Worm (Caenorhabditis elegans): ENCODE results near the gene try-8.

try-8 gene

ce11 chrV:7465509-7465908 is 11.4 kb upstream of the try-8 start, which contains the start of gene F25E5.1 (continued):
- peak; percentile 65 for TF ChIP-seq ceh-27 (GFP tag; optimal IDR thresholded peaks at IDR 0.05)
- TF ChIP-seq ztf-18 (tag; optimal IDR thresholded peaks at IDR 0.05) = peak; percentile 49
- peak; percentile 46 for TF ChIP-seq madf-8 (GFP tag; conservative IDR thresholded peaks at IDR 0.05)
- TF ChIP-seq efl-1 (GFP tag; optimal IDR thresholded peaks at IDR 0.05) = peak; percentile 67
- TF ChIP-seq egrh-3 (GFP tag; IDR thresholded peaks at IDR 0.05) = 0 out of 2 replicates have a peak, but pooled peaks have one; percentile 34
- TF ChIP-seq rcor-1 (GFP tag; IDR thresholded peaks at IDR 0.05) = 0 out of 2 replicates have a peak, but pooled peaks have one; percentile 32
- 0 out of 2 replicates have a peak, but pooled peaks have one; percentile 67 for TF ChIP-seq bed-2 (GFP tag; IDR thresholded peaks at IDR 0.05)

- TF ChIP-seq C06A6.2 (GFP tag; conservative IDR thresholded peaks at IDR 0.05) (no peak), ztf-22 (GFP tag; optimal IDR thresholded peaks at IDR 0.05) (no peak), madf-8 (GFP tag; conservative IDR thresholded peaks at IDR 0.05) (no peak), madf-6 (GFP tag; IDR thresholded peaks at IDR 0.05) (no peak), tbp1 (GFP tag; optimal IDR thresholded peaks at IDR 0.05) (no peak), Y53F4B.3 (GFP tag; IDR thresholded peaks at IDR 0.05) (no peak), nhr-27 (tag; optimal IDR thresholded peaks at IDR 0.05) (no peak), egl-18 (GFP tag; IDR thresholded peaks at IDR 0.05) (no peak), Y67H2A.10 (GFP tag; conservative IDR thresholded peaks at IDR 0.05) (no peak), egrh-3 (GFP tag; IDR thresholded peaks at IDR 0.05) (no peak), fkh-3 (tag; optimal IDR thresholded peaks at IDR 0.05) (no peak)
These were observed 10.6 kb upstream of the try-8 start, which contains the start of gene srh-89 for ce11 chrV:7464696-7465095. TSS of gene srh-89 (minus strand) at chrV:7464796.

ce11 chrV:7460898-7461297 is 6.8 kb upstream of the try-8 start, which contains the start of gene srh-92:
TSS of gene srh-92 (minus strand) at chrV:7460998.
- no peak for TF ChIP-seq ekl-4 (GFP tag; IDR thresholded peaks at IDR 0.05)
- TF ChIP-seq mel-28 (tag; optimal IDR thresholded peaks at IDR 0.05; ENCODE audit: borderline replicate concordance) = no peak
- no peak for TF ChIP-seq ceh-58 (GFP tag; IDR thresholded peaks at IDR 0.05)
- no peak for TF ChIP-seq attf-6 (GFP tag; IDR thresholded peaks at IDR 0.05)
- TF ChIP-seq F39B2.1 (GFP tag; IDR thresholded peaks at IDR 0.05) = no peak
- no peak for TF ChIP-seq F55B11.4 (tag; optimal IDR thresholded peaks at IDR 0.05; ENCODE audit: borderline replicate concordance, insufficient read depth)
- no peak for TF ChIP-seq atf-7 (tag; optimal IDR thresholded peaks at IDR 0.05)
- TF ChIP-seq egl-18 (GFP tag; IDR thresholded peaks at IDR 0.05) = no peak
- TF ChIP-seq lag-1 (GFP tag; IDR thresholded peaks at IDR 0.05) = no peak
- no peak for TF ChIP-seq attf-5 (GFP tag; optimal IDR thresholded peaks at IDR 0.05)
- no peak for TF ChIP-seq ceh-100 (GFP tag; IDR thresholded peaks at IDR 0.05)
- TF ChIP-seq xnd-1 (tag; optimal IDR thresholded peaks at IDR 0.05) = no peak
- no peak for TF ChIP-seq ets-4 (GFP tag; optimal IDR thresholded peaks at IDR 0.05)
- no peak for TF ChIP-seq C06A6.2 (GFP tag; conservative IDR thresholded peaks at IDR 0.05)
- TF ChIP-seq F52B5.7 (tag; optimal IDR thresholded peaks at IDR 0.05) = no peak
- TF ChIP-seq ztf-22 (GFP tag; optimal IDR thresholded peaks at IDR 0.05) = no peak
- no peak for TF ChIP-seq tbx-9 (tag; optimal IDR thresholded peaks at IDR 0.05; ENCODE audit: borderline replicate concordance)

- TF ChIP-seq ama-1 (optimal IDR thresholded peaks at IDR 0.05) (no peak), ama-1 (GFP tag; optimal IDR thresholded peaks at IDR 0.05) (no peak), sea-2 (GFP tag; IDR thresholded peaks at IDR 0.05) (no peak), nhr-80 (tag; optimal IDR thresholded peaks at IDR 0.05) (no peak), madf-10 (tag; optimal IDR thresholded peaks at IDR 0.05) (no peak), madf-6 (GFP tag; IDR thresholded peaks at IDR 0.05) (no peak), F49E8.2 (tag; optimal IDR thresholded peaks at IDR 0.05; ENCODE audit: insufficient read depth) (no peak), B0035.1 (tag; optimal IDR thresholded peaks at IDR 0.05) (no peak), hmg-1.2 (GFP tag; IDR thresholded peaks at IDR 0.05) (no peak), ceh-40 (GFP tag; IDR thresholded peaks at IDR 0.05) (no peak), zim-3 (tag; optimal IDR thresholded peaks at IDR 0.05) (no peak)
These were observed 872 bp upstream of the try-8 start, which contains the start of gene F25E5.2 for ce11 chrV:7455008-7455407. TSS of gene F25E5.2 (plus strand) at chrV:7455308.
